Fruit fly (Drosophila melanogaster): ENCODE measurements around the gene mTTF.
A peak's percentile ranks its signal among the peaks of the same experiment; 100 is the strongest.

Gene mTTF

dm6 chr2L:14369933-14370776 is 21.6 kb upstream of the mTTF start:
- no peak for TF ChIP-seq CG17801 (GFP tag; optimal IDR thresholded peaks at IDR 0.05; ENCODE audit: partially characterized antibody)

dm6 chr2L:14368833-14369232 is 20.2 kb upstream of the mTTF start:
- TF ChIP-seq CG17801 (GFP tag; optimal IDR thresholded peaks at IDR 0.05; ENCODE audit: partially characterized antibody): no peak

dm6 chr2L:14367274-14367669 is 18.7 kb upstream of the mTTF start:
- TF ChIP-seq CG17801 (GFP tag; optimal IDR thresholded peaks at IDR 0.05; ENCODE audit: partially characterized antibody): no peak

dm6 chr2L:14366590-14367273 is 18.1 kb upstream of the mTTF start:
- no peak for TF ChIP-seq CG17801 (GFP tag; optimal IDR thresholded peaks at IDR 0.05; ENCODE audit: partially characterized antibody)

- TF ChIP-seq CG17801 (GFP tag; optimal IDR thresholded peaks at IDR 0.05; ENCODE audit: partially characterized antibody): peak; percentile 72
These were observed 13.2 kb upstream of the mTTF start, which contains the start of gene spel1 for dm6 chr2L:14361736-14362180. spel1 (plus strand) TSS chr2L:14362069.

- TF ChIP-seq CG17801 (GFP tag; optimal IDR thresholded peaks at IDR 0.05; ENCODE audit: partially characterized antibody): no peak
These were observed 12.7 kb upstream of the mTTF start for dm6 chr2L:14361281-14361680.

- TF ChIP-seq CG17801 (GFP tag; optimal IDR thresholded peaks at IDR 0.05; ENCODE audit: partially characterized antibody): no peak
These were observed 10.3 kb upstream of the mTTF start, which contains the start of gene Pgant35A for dm6 chr2L:14358780-14359462. Pgant35A (plus strand) TSS chr2L:14359252.

dm6 chr2L:14356793-14357372 is 8.3 kb upstream of the mTTF start:
- TF ChIP-seq CG17801 (GFP tag; optimal IDR thresholded peaks at IDR 0.05; ENCODE audit: partially characterized antibody): no peak

dm6 chr2L:14356279-14356678 is 7.7 kb upstream of the mTTF start:
- TF ChIP-seq CG17801 (GFP tag; optimal IDR thresholded peaks at IDR 0.05; ENCODE audit: partially characterized antibody): no peak

- no peak for TF ChIP-seq CG17801 (GFP tag; optimal IDR thresholded peaks at IDR 0.05; ENCODE audit: partially characterized antibody)
These were observed 7.2 kb upstream of the mTTF start for dm6 chr2L:14355852-14356174.

dm6 chr2L:14355033-14355851 is 6.7 kb upstream of the mTTF start, which contains the start of gene Rab14:
Rab14 (plus strand) TSS chr2L:14355145.
- TF ChIP-seq CG17801 (GFP tag; optimal IDR thresholded peaks at IDR 0.05; ENCODE audit: partially characterized antibody): peak; percentile 47

- TF ChIP-seq CG17801 (GFP tag; optimal IDR thresholded peaks at IDR 0.05; ENCODE audit: partially characterized antibody): no peak
These were observed 3.0 kb upstream of the mTTF start, which contains the start of gene CG43052 for dm6 chr2L:14351441-14352127. CG43052 (plus strand) TSS chr2L:14352077.

- no peak for TF ChIP-seq CG17801 (GFP tag; optimal IDR thresholded peaks at IDR 0.05; ENCODE audit: partially characterized antibody)
These were observed 2.0 kb upstream of the mTTF start for dm6 chr2L:14350587-14350986.

dm6 chr2L:14346588-14346987 is 2.0 kb downstream of the mTTF start, which contains the start of gene Send2:
Send2 (minus strand) TSS chr2L:14346688.
- TF ChIP-seq CG17801 (GFP tag; optimal IDR thresholded peaks at IDR 0.05; ENCODE audit: partially characterized antibody): no peak

Measured in ovary, adult (tissue).